Worm (Caenorhabditis elegans) whole organism, L4 larva: ENCODE results near the gene clec-193.
A peak's percentile ranks its signal among the peaks of the same experiment; 100 is the strongest.
"Not testable (repeated sequence)": the region's sequence is repeated elsewhere in the genome, so short reads cannot be mapped to it uniquely, and the experiment has no call there.

Experiments used
- D1046.2 ChIP-seq: fragments of 200-800 bp; sonication (Bioruptor generic); IDR thresholded peaks from 2 replicates; pipeline ENCODE4 v1.3.6; 2022; ENCODE audit warnings: missing genetic modification characterization, missing compliant biosample characterization
- F10B5.3 ChIP-seq: sonication (generic microtip); optimal IDR thresholded peaks from 2 replicates; lab custom pipeline; 2016; ENCODE audit warnings: mild to moderate bottlenecking, missing genetic modification characterization, missing compliant biosample characterization
- F37D6.2 ChIP-seq: sonication (generic microtip); optimal IDR thresholded peaks from 2 replicates; lab custom pipeline; 2016; ENCODE audit warnings: mild to moderate bottlenecking, missing genetic modification characterization, missing compliant biosample characterization
- F44E2.7 ChIP-seq: fragments of 200-800 bp; sonication (Bioruptor generic); IDR thresholded peaks from 2 replicates; pipeline ENCODE4 v2.1.2; 2022; ENCODE audit warnings: missing genetic modification characterization, missing compliant biosample characterization
- T20F7.1 ChIP-seq: fragments of 200-800 bp; sonication (Bioruptor generic); optimal IDR thresholded peaks from 2 replicates; lab custom pipeline; 2018; ENCODE audit warnings: mild to moderate bottlenecking, missing genetic modification characterization, missing compliant biosample characterization
- Y105C5A.15 ChIP-seq: fragments of 200-800 bp; sonication (Bioruptor generic); IDR thresholded peaks from 2 replicates; pipeline ENCODE4 v1.3.6; 2022; ENCODE audit warnings: missing genetic modification characterization, missing compliant biosample characterization
- Y48G9A.11 ChIP-seq: fragments of 200-800 bp; sonication (Bioruptor generic); IDR thresholded peaks from 2 replicates; pipeline ENCODE4 v1.3.6; 2022; ENCODE audit warnings: missing genetic modification reagents, missing genetic modification characterization, missing compliant biosample characterization
- ZK337.2 ChIP-seq: fragments of 200-800 bp; sonication (Bioruptor generic); IDR thresholded peaks from 2 replicates; pipeline ENCODE4 v1.3.6; 2022; ENCODE audit warnings: missing genetic modification reagents, missing genetic modification characterization, missing compliant biosample characterization
- ceh-20 ChIP-seq: fragments of 200-800 bp; sonication (Bioruptor generic); IDR thresholded peaks from 2 replicates; pipeline ENCODE4 v1.3.6; 2022; ENCODE audit warnings: missing genetic modification reagents, missing genetic modification characterization, missing compliant biosample characterization
- ceh-32 ChIP-seq: sonication (generic microtip); optimal IDR thresholded peaks from 2 replicates; lab custom pipeline; 2016; ENCODE audit warnings: mild to moderate bottlenecking, missing genetic modification characterization, missing compliant biosample characterization; ENCODE audit not compliant: poor library complexity
- ceh-44 ChIP-seq: fragments of 200-800 bp; sonication (Bioruptor generic); IDR thresholded peaks from 2 replicates; pipeline ENCODE4 v1.3.6; 2022; ENCODE audit warnings: missing genetic modification reagents, missing genetic modification characterization, missing compliant biosample characterization
- ceh-62 ChIP-seq: sonication (generic microtip); optimal IDR thresholded peaks from 2 replicates; lab custom pipeline; 2017; ENCODE audit warnings: missing biosample characterization, missing genetic modification characterization
- daf-16 ChIP-seq, 3 experiments: sonication (generic microtip); optimal IDR thresholded peaks; 2 replicates each; lab custom pipeline; 2016 to 2017; ENCODE audit warnings: missing genetic modification characterization in 3 of 3, missing genetic modification reagents in 3 of 3, mild to moderate bottlenecking in 2 of 3, missing compliant biosample characterization in 2 of 3, missing biosample characterization in 1 of 3, moderate library complexity in 1 of 3
- dmd-6 ChIP-seq: fragments of 200-800 bp; sonication (Bioruptor generic); IDR thresholded peaks from 2 replicates; pipeline ENCODE4 v1.3.6; 2022; ENCODE audit warnings: missing genetic modification reagents, missing genetic modification characterization, missing compliant biosample characterization
- dmd-9 ChIP-seq: fragments of 200-800 bp; sonication (Bioruptor generic); IDR thresholded peaks from 2 replicates; pipeline ENCODE4 v1.3.6; 2022; ENCODE audit warnings: missing genetic modification reagents, missing genetic modification characterization, missing compliant biosample characterization
- egl-43 ChIP-seq: fragments of 200-800 bp; sonication (Bioruptor generic); IDR thresholded peaks from 2 replicates; pipeline ENCODE4 v1.3.6; 2022; ENCODE audit warnings: missing genetic modification reagents, missing genetic modification characterization, missing compliant biosample characterization
- hif-1 ChIP-seq, 2 experiments: sonication (generic microtip); optimal IDR thresholded peaks; 2 replicates each; lab custom pipeline; 2016 to 2017; ENCODE audit warnings: missing compliant biosample characterization in 2 of 2, missing genetic modification characterization in 2 of 2, missing genetic modification reagents in 2 of 2, missing genotype in 2 of 2, mild to moderate bottlenecking in 1 of 2
- hlh-11 ChIP-seq: fragments of 200-800 bp; sonication (Bioruptor generic); optimal IDR thresholded peaks from 2 replicates; lab custom pipeline; 2018; ENCODE audit warnings: mild to moderate bottlenecking, missing genetic modification characterization, missing compliant biosample characterization
- lim-7 ChIP-seq: fragments of 200-800 bp; sonication (Bioruptor generic); IDR thresholded peaks from 2 replicates; pipeline ENCODE4 v1.3.6; 2022; ENCODE audit warnings: missing genetic modification characterization, missing compliant biosample characterization
- lin-13 ChIP-seq: fragments of 150-350 bp; optimal IDR thresholded peaks from 2 replicates; lab custom pipeline; 2014; ENCODE audit warnings: missing biosample characterization, missing genetic modification reagents, missing genetic modification characterization
- lin-29 ChIP-seq: fragments of 200-800 bp; sonication (Bioruptor generic); IDR thresholded peaks from 2 replicates; pipeline ENCODE4 v1.3.6; 2022; ENCODE audit warnings: missing genetic modification reagents, missing genetic modification characterization, missing compliant biosample characterization
- lin-38 ChIP-seq: fragments of 200-800 bp; sonication (Bioruptor generic); IDR thresholded peaks from 2 replicates; pipeline ENCODE4 v1.3.6; 2022; ENCODE audit warnings: missing genetic modification reagents, missing genetic modification characterization, missing compliant biosample characterization
- lsy-2 ChIP-seq, 2 experiments: fragments of 150-350 bp in 1 of 2; sonication (generic microtip) in 1 of 2; optimal IDR thresholded peaks; 2 replicates each; lab custom pipeline; 2014 to 2017; ENCODE audit warnings: missing biosample characterization in 2 of 2, missing genetic modification characterization in 2 of 2
- madf-5 ChIP-seq, 2 experiments: fragments of 200-800 bp; sonication (Bioruptor generic); IDR thresholded peaks; 2 replicates each; pipeline ENCODE4 v1.3.6; 2022; ENCODE audit warnings: missing compliant biosample characterization in 2 of 2, missing genetic modification characterization in 2 of 2
- mdt-29 ChIP-seq: fragments of 200-800 bp; sonication (Bioruptor generic); IDR thresholded peaks from 2 replicates; pipeline ENCODE4 v1.3.6; 2022; ENCODE audit warnings: missing genetic modification reagents, missing genetic modification characterization, missing compliant biosample characterization
- mep-1 ChIP-seq: fragments of 150-350 bp; sonication (generic microtip); optimal IDR thresholded peaks from 3 replicates; lab custom pipeline; 2014; ENCODE audit warnings: missing biosample characterization, missing genetic modification characterization
- mes-2 ChIP-seq: sonication (generic microtip); optimal IDR thresholded peaks from 2 replicates; lab custom pipeline; 2016; ENCODE audit warnings: missing genotype, mild to moderate bottlenecking, missing genetic modification characterization, missing compliant biosample characterization; ENCODE audit not compliant: poor library complexity, severe bottlenecking
- mxl-2 ChIP-seq: fragments of 200-800 bp; sonication (Bioruptor generic); conservative IDR thresholded peaks from 2 replicates; pipeline ENCODE4 v1.3.6; 2022; ENCODE audit warnings: missing genetic modification reagents, missing genetic modification characterization, missing compliant biosample characterization
- nhr-102 ChIP-seq: sonication (generic microtip); optimal IDR thresholded peaks from 2 replicates; lab custom pipeline; 2016; ENCODE audit warnings: mild to moderate bottlenecking, missing genetic modification characterization, moderate library complexity, missing compliant biosample characterization
- nhr-41 ChIP-seq: fragments of 200-800 bp; sonication (Bioruptor generic); IDR thresholded peaks from 2 replicates; pipeline ENCODE4 v1.3.6; 2022; ENCODE audit warnings: missing genetic modification reagents, missing genetic modification characterization, missing compliant biosample characterization
- nhr-42 ChIP-seq: fragments of 200-800 bp; sonication (Bioruptor generic); IDR thresholded peaks from 2 replicates; pipeline ENCODE4 v1.3.6; 2022; ENCODE audit warnings: missing genetic modification characterization, missing compliant biosample characterization
- pha-4 ChIP-seq, 2 experiments: fragments of 150-350 bp in 1 of 2; fragments of 200-800 bp in 1 of 2; sonication (Bioruptor generic) in 1 of 2; IDR thresholded peaks in 1 of 2; optimal IDR thresholded peaks in 1 of 2; 2 replicates each; pipeline versions ENCODE4 v1.3.6 to Lab custom; 2014 to 2022; ENCODE audit warnings: missing genetic modification characterization in 2 of 2, missing genetic modification reagents in 2 of 2, missing biosample characterization in 1 of 2, missing compliant biosample characterization in 1 of 2
- rbr-2 ChIP-seq: sonication (generic microtip); optimal IDR thresholded peaks from 2 replicates; lab custom pipeline; 2016; ENCODE audit warnings: missing genotype, missing genetic modification characterization, missing compliant biosample characterization
- saeg-2 ChIP-seq: fragments of 200-800 bp; sonication (Bioruptor generic); IDR thresholded peaks from 2 replicates; pipeline ENCODE4 v1.3.6; 2022; ENCODE audit warnings: missing genetic modification reagents, missing genetic modification characterization, missing compliant biosample characterization
- set-16 ChIP-seq: fragments of 200-800 bp; sonication (Bioruptor generic); IDR thresholded peaks from 2 replicates; pipeline ENCODE4 v1.3.6; 2022; ENCODE audit warnings: missing genetic modification reagents, missing genetic modification characterization, missing compliant biosample characterization
- snpc-1.2 ChIP-seq: fragments of 200-800 bp; sonication (Bioruptor generic); IDR thresholded peaks from 2 replicates; pipeline ENCODE4 v1.3.6; 2022; ENCODE audit warnings: missing genetic modification reagents, missing genetic modification characterization, missing compliant biosample characterization
- tag-97 ChIP-seq: fragments of 200-800 bp; sonication (Bioruptor generic); IDR thresholded peaks from 2 replicates; pipeline ENCODE4 v1.3.6; 2022; ENCODE audit warnings: missing genetic modification characterization, missing compliant biosample characterization
- tra-1 ChIP-seq: fragments of 200-800 bp; sonication (Bioruptor generic); IDR thresholded peaks from 2 replicates; pipeline ENCODE4 v1.3.6; 2022; ENCODE audit warnings: missing genetic modification reagents, missing genetic modification characterization, missing compliant biosample characterization
- unc-62 ChIP-seq, 3 experiments: fragments of 150-350 bp in 1 of 3; sonication (generic microtip); optimal IDR thresholded peaks in 2 of 3; peaks in 1 of 3; 1 replicate in 1 of 3; 2 replicates in 2 of 3; lab custom pipeline; 2014 to 2017; ENCODE audit warnings: missing biosample characterization in 3 of 3, missing genetic modification characterization in 3 of 3, missing genetic modification reagents in 3 of 3, missing genotype in 1 of 3
- vab-7 ChIP-seq: fragments of 200-800 bp; sonication (Bioruptor generic); IDR thresholded peaks from 2 replicates; pipeline ENCODE4 v1.3.6; 2022; ENCODE audit warnings: missing genetic modification reagents, missing genetic modification characterization, missing compliant biosample characterization
- zfp-3 ChIP-seq: fragments of 200-800 bp; sonication (Bioruptor generic); conservative IDR thresholded peaks from 2 replicates; pipeline ENCODE4 v1.3.6; 2022; ENCODE audit warnings: missing genetic modification reagents, missing genetic modification characterization, missing compliant biosample characterization

Gene clec-193

ce11 chrIV:16806352-16806751 lies at the start of gene clec-193:
clec-193 (minus strand) TSS chrIV:16806452.
- TF ChIP-seq lin-13 (GFP tag; lab: Kevin White, UChicago), result no peak
- TF ChIP-seq unc-62 (GFP tag; optimal IDR thresholded peaks at IDR 0.05 in 1 of 2; lab: Kevin White, UChicago), result peak in 1 of 2 experiments; percentile 32
- TF ChIP-seq unc-62 (tag; optimal IDR thresholded peaks at IDR 0.05; lab: Kevin White, UChicago), result no peak

ce11 chrIV:16854790-16855189 lies 48.5 kb upstream of the clec-193 start, which contains the start of gene map-2:
map-2 (minus strand) TSS chrIV:16854890.
- TF ChIP-seq ceh-62, result no peak
- 0 out of 2 replicates have a peak, but pooled peaks have one; percentile 32 for TF ChIP-seq snpc-1.2
- no peak for TF ChIP-seq set-16 (GFP tag; lab: Robert Waterston, UW)
- no peak for TF ChIP-seq ceh-32 (tag; lab: Kevin White, UChicago)
- TF ChIP-seq, all 104 proteins: peak for 1

- peak; percentile 66 for TF ChIP-seq lin-38 (GFP tag; lab: Robert Waterston, UW)
Measured at ce11 chrIV:16849078-16849477, 42.8 kb upstream of the clec-193 start.

ce11 chrIV:16845376-16845775 lies 39.1 kb upstream of the clec-193 start:
- TF ChIP-seq hlh-11 (tag; lab: Kevin White, UChicago) (peak; percentile 45), mdt-29 (GFP tag; lab: Robert Waterston, UW) (peak; percentile 97), daf-16 (tag; optimal IDR thresholded peaks at IDR 0.05; lab: Kevin White, UChicago) (peak; percentile 21), rbr-2 (tag; lab: Kevin White, UChicago) (peak; percentile 67), F10B5.3 (tag; lab: Kevin White, UChicago) (peak; percentile 68), egl-43 (peak; percentile 93), lim-7 (GFP tag; lab: Robert Waterston, UW) (0 out of 2 replicates have a peak, but pooled peaks have one; percentile 35), tra-1 (GFP tag; lab: Robert Waterston, UW) (peak; percentile 95), nhr-41 (GFP tag; lab: Robert Waterston, UW) (peak; percentile 90), vab-7 (GFP tag; lab: Robert Waterston, UW) (peak; percentile 95), ceh-44 (peak; percentile 95), nhr-42 (peak; percentile 99), pha-4 (GFP tag; IDR thresholded peaks at IDR 0.05; lab: Robert Waterston, UW) (peak; percentile 97), dmd-9 (GFP tag; lab: Robert Waterston, UW) (peak; percentile 99), hif-1 (tag; optimal IDR thresholded peaks at IDR 0.05; lab: Kevin White, UChicago) (peak in 1 of 2 experiments; percentile 3), snpc-1.2 (peak; percentile 98), lsy-2 (tag; optimal IDR thresholded peaks at IDR 0.05; lab: Kevin White, UChicago) (peak; percentile 27 to 70), mxl-2 (GFP tag; lab: Robert Waterston, UW) (peak; percentile 84), Y48G9A.11 (GFP tag; lab: Robert Waterston, UW) (peak; percentile 92), T20F7.1 (GFP tag; lab: Kevin White, UChicago) (peak; percentile 64), ZK337.2 (peak; percentile 86), tag-97 (GFP tag; lab: Robert Waterston, UW) (peak; percentile 97), lin-29 (GFP tag; lab: Robert Waterston, UW) (peak; percentile 99), mes-2 (tag; lab: Kevin White, UChicago) (peak; percentile 82), mep-1 (peak; percentile 23), zfp-3 (GFP tag; lab: Robert Waterston, UW) (peak; percentile 98), ceh-20 (peak; percentile 99), madf-5 (GFP tag; IDR thresholded peaks at IDR 0.05; lab: Robert Waterston, UW) (peak in 1 of 2 experiments; percentile 90; a peak in 1 of 4 replicates), F37D6.2 (peak; percentile 47), F44E2.7 (GFP tag; lab: Robert Waterston, UW) (0 out of 2 replicates have a peak, but pooled peaks have one; percentile 21), D1046.2 (GFP tag; lab: Robert Waterston, UW) (peak; percentile 97), Y105C5A.15 (GFP tag; lab: Robert Waterston, UW) (peak; percentile 55; the same call in 1 of the 2 replicates), dmd-6 (peak; percentile 97), nhr-102 (tag; lab: Kevin White, UChicago) (peak; percentile 46), saeg-2 (peak; percentile 94)
- not testable (repeated sequence) for TF ChIP-seq daf-16 (GFP tag; optimal IDR thresholded peaks at IDR 0.05; lab: Kevin White, UChicago); pha-4 (tag; optimal IDR thresholded peaks at IDR 0.05; lab: Kevin White, UChicago)
